Worm (Caenorhabditis elegans) whole organism, late embryonic: ENCODE data around the gene cdr-4.

Source experiments
- C38D4.7 ChIP-seq: fragments of 200-800 bp; sonication (Bioruptor generic); optimal IDR thresholded peaks from 2 replicates; lab custom pipeline; 2018; ENCODE audit warnings: mild to moderate bottlenecking, missing genetic modification characterization, moderate library complexity, missing compliant biosample characterization
- F13H6.1 ChIP-seq: sonication (generic microtip); optimal IDR thresholded peaks from 2 replicates; lab custom pipeline; 2016; ENCODE audit warnings: missing genetic modification characterization, missing compliant biosample characterization
- K09A11.1 ChIP-seq: sonication (generic microtip); optimal IDR thresholded peaks from 2 replicates; lab custom pipeline; 2017; ENCODE audit warnings: antibody characterized with exemption, mild to moderate bottlenecking, missing genetic modification characterization, missing compliant biosample characterization; ENCODE audit not compliant: insufficient read depth
- ama-1 ChIP-seq: fragments of 150-350 bp; optimal IDR thresholded peaks from 2 replicates; lab custom pipeline; 2014
- ceh-14 ChIP-seq: sonication (generic microtip); optimal IDR thresholded peaks from 2 replicates; lab custom pipeline; 2016; ENCODE audit warnings: missing genotype, missing genetic modification characterization, missing compliant biosample characterization
- ceh-30 ChIP-seq: fragments of 150-350 bp; optimal IDR thresholded peaks from 2 replicates; lab custom pipeline; 2014; ENCODE audit warnings: missing biosample characterization, missing genetic modification characterization
- ceh-31 ChIP-seq: sonication (generic microtip); optimal IDR thresholded peaks from 2 replicates; lab custom pipeline; 2016; ENCODE audit warnings: missing genetic modification characterization, missing compliant biosample characterization
- ceh-9 ChIP-seq: sonication (generic microtip); optimal IDR thresholded peaks from 2 replicates; lab custom pipeline; 2016; ENCODE audit warnings: mild to moderate bottlenecking, missing genetic modification characterization, inconsistent platforms, missing compliant biosample characterization
- che-1 ChIP-seq: sonication (generic microtip); optimal IDR thresholded peaks from 2 replicates; lab custom pipeline; 2016; ENCODE audit warnings: mild to moderate bottlenecking, missing genetic modification characterization, missing compliant biosample characterization
- dmd-4 ChIP-seq: sonication (generic microtip); optimal IDR thresholded peaks from 2 replicates; lab custom pipeline; 2016; ENCODE audit warnings: borderline replicate concordance, missing genetic modification characterization, missing compliant biosample characterization
- dve-1 ChIP-seq: sonication (generic microtip); optimal IDR thresholded peaks from 2 replicates; lab custom pipeline; 2017; ENCODE audit warnings: antibody characterized with exemption, mild to moderate bottlenecking, missing genetic modification characterization, missing compliant biosample characterization
- elt-4 ChIP-seq: sonication (generic microtip); optimal IDR thresholded peaks from 2 replicates; lab custom pipeline; 2016; ENCODE audit warnings: missing genetic modification characterization, missing compliant biosample characterization
- eyg-1 ChIP-seq: sonication (generic microtip); optimal IDR thresholded peaks from 2 replicates; lab custom pipeline; 2016; ENCODE audit warnings: missing genotype, missing genetic modification characterization, missing compliant biosample characterization
- fkh-6 ChIP-seq: sonication (generic microtip); optimal IDR thresholded peaks from 2 replicates; lab custom pipeline; 2016; ENCODE audit warnings: missing genetic modification characterization, missing compliant biosample characterization
- hlh-6 ChIP-seq: sonication (generic microtip); optimal IDR thresholded peaks from 2 replicates; lab custom pipeline; 2016; ENCODE audit warnings: missing genotype, missing genetic modification characterization, missing compliant biosample characterization
- hlh-8 ChIP-seq: sonication (generic microtip); optimal IDR thresholded peaks from 2 replicates; lab custom pipeline; 2016; ENCODE audit warnings: missing genotype, missing genetic modification characterization, missing compliant biosample characterization
- mec-3 ChIP-seq: sonication (generic microtip); optimal IDR thresholded peaks from 2 replicates; lab custom pipeline; 2016; ENCODE audit warnings: borderline replicate concordance, missing genetic modification characterization, missing compliant biosample characterization
- nfya-1 ChIP-seq: sonication (generic microtip); optimal IDR thresholded peaks from 2 replicates; lab custom pipeline; 2017; ENCODE audit warnings: missing genetic modification characterization, mild to moderate bottlenecking, missing compliant biosample characterization, antibody characterized with exemption, moderate library complexity
- nhr-232 ChIP-seq: sonication (generic microtip); optimal IDR thresholded peaks from 2 replicates; lab custom pipeline; 2016; ENCODE audit warnings: missing genetic modification characterization, missing compliant biosample characterization
- odd-2 ChIP-seq: sonication (generic microtip); optimal IDR thresholded peaks from 2 replicates; lab custom pipeline; 2017; ENCODE audit warnings: antibody characterized with exemption, mild to moderate bottlenecking, missing genetic modification characterization, missing compliant biosample characterization
- pag-3 ChIP-seq: sonication (generic microtip); optimal IDR thresholded peaks from 2 replicates; lab custom pipeline; 2016; ENCODE audit warnings: missing compliant biosample characterization, missing genetic modification characterization, borderline replicate concordance
- pat-9 ChIP-seq: fragments of 200-800 bp; sonication (Bioruptor generic); optimal IDR thresholded peaks from 2 replicates; lab custom pipeline; 2018; ENCODE audit warnings: mild to moderate bottlenecking, missing genetic modification characterization, moderate library complexity, missing compliant biosample characterization
- pax-1 ChIP-seq: fragments of 150-350 bp; optimal IDR thresholded peaks from 2 replicates; lab custom pipeline; 2014; ENCODE audit warnings: missing biosample characterization, missing genetic modification characterization
- pros-1 ChIP-seq: fragments of 150-350 bp; optimal IDR thresholded peaks from 2 replicates; lab custom pipeline; 2014; ENCODE audit warnings: missing biosample characterization, missing genetic modification reagents, missing genetic modification characterization
- sdc-2 ChIP-seq: sonication (generic microtip); optimal IDR thresholded peaks from 2 replicates; lab custom pipeline; 2016; ENCODE audit warnings: missing genotype, missing genetic modification characterization, missing compliant biosample characterization
- sox-4 ChIP-seq: sonication (generic microtip); optimal IDR thresholded peaks from 2 replicates; lab custom pipeline; 2017; ENCODE audit warnings: mild to moderate bottlenecking, missing genetic modification characterization, inconsistent platforms, missing compliant biosample characterization
- syd-9 ChIP-seq: sonication (generic microtip); optimal IDR thresholded peaks from 2 replicates; lab custom pipeline; 2016; ENCODE audit warnings: mild to moderate bottlenecking, missing genetic modification characterization, moderate library complexity, missing compliant biosample characterization
- tbx-7 ChIP-seq: sonication (generic microtip); optimal IDR thresholded peaks from 2 replicates; lab custom pipeline; 2016; ENCODE audit warnings: missing genotype, missing genetic modification characterization, missing compliant biosample characterization
- unc-42 ChIP-seq: sonication (generic microtip); optimal IDR thresholded peaks from 2 replicates; lab custom pipeline; 2016; ENCODE audit warnings: missing genotype, missing genetic modification characterization, missing compliant biosample characterization
- unc-86 ChIP-seq: sonication (generic microtip); optimal IDR thresholded peaks from 2 replicates; lab custom pipeline; 2016; ENCODE audit warnings: missing genetic modification characterization, missing compliant biosample characterization
- zip-5 ChIP-seq: sonication (generic microtip); optimal IDR thresholded peaks from 2 replicates; lab custom pipeline; 2016; ENCODE audit warnings: missing genetic modification characterization, missing compliant biosample characterization
- ztf-16 ChIP-seq: sonication (generic microtip); optimal IDR thresholded peaks from 2 replicates; lab custom pipeline; 2017; ENCODE audit warnings: missing genetic modification characterization, missing compliant biosample characterization

cdr-4 gene

DNA sequence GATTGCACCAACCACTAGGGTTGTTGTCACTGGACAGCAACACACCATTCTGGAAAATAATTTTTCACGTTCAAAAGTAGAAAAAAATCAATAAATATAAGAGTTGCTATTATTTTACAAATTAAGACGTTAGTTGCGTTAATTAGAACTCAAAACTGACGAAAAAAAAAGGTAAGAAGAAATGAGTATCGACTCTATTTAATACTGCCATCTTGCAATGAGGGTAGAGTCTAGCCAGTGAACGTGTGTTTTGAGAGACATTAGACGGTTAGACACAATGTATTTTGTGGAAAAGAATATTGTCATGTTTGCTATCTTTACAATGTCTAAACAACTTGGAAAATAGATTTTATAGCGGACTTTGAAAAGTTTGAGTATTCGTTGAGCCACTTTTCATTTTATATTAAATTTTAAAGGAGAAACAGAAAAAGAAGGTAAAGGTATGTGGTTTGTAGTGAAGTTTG is 5.3 kb upstream of the cdr-4 start, which contains the start of gene cdr-6:
TSS of gene cdr-6 (minus strand) at position 51 of the 464 bp plus-strand sequence.
- TF ChIP-seq syd-9 (no peak), zip-5 (tag; lab: Kevin White, UChicago) (no peak), dve-1 (tag; lab: Kevin White, UChicago) (no peak), ceh-9 (no peak), unc-42 (tag; lab: Kevin White, UChicago) (no peak), pros-1 (tag; lab: Kevin White, UChicago) (no peak), eyg-1 (tag; lab: Kevin White, UChicago) (no peak), C38D4.7 (GFP tag; lab: Kevin White, UChicago) (no peak), F13H6.1 (tag; lab: Kevin White, UChicago) (no peak), pag-3 (no peak), pax-1 (tag; lab: Kevin White, UChicago) (no peak), fkh-6 (tag; lab: Kevin White, UChicago) (no peak), dmd-4 (no peak), odd-2 (tag; lab: Kevin White, UChicago) (no peak), mec-3 (tag; lab: Kevin White, UChicago) (no peak)
- TF ChIP-seq, all 69 proteins: peak for 0

DNA sequence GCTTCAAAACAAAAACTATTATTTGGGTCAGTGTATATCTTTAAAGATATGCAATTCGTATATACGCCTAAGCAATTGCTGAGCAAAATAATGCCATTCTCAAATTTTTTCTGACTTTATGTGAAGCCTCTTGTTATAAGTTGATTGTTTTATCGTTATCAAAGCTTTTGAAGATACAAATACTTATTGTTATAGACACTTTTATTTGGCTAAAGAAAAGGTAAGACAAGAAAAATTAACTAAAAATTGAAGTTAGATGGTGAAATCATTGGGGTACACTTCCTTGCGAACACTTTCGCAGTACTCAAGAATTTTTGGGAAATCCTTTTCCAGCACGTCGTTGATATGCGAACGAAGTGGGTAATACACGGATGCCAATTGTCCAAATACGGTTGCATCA is 3.9 kb upstream of the cdr-4 start:
- no peak for TF ChIP-seq ceh-9

DNA sequence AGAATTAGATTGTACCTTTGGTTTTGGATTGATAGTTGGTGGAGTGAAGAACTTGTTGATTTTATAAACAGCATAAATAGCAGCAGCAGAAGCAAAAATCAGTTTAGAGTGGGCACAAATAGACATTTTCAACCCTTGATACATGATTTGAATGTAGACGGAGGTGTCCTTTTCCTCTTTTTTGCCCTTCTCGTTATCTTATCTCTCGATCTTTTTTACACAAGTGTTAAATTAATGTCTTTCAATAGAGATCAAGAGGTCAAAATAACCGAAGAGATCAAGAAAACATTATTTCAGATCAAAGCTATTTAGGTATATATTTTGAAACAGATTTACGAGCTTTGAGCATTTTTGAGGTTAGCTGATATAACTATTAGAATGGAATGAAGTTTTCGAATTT is 3.5 kb upstream of the cdr-4 start, which contains the start of gene cdr-7:
TSS of gene cdr-7 (minus strand) at position 205 of the 400 bp plus-strand sequence.
- no peak for TF ChIP-seq unc-42 (tag; lab: Kevin White, UChicago)

- TF ChIP-seq che-1: no peak
These were observed 2.1 kb upstream of the cdr-4 start, which contains the start of gene hrg-2 for ce11 chrV:12410416-12411001. hrg-2 (minus strand) TSS chrV:12410513.

DNA sequence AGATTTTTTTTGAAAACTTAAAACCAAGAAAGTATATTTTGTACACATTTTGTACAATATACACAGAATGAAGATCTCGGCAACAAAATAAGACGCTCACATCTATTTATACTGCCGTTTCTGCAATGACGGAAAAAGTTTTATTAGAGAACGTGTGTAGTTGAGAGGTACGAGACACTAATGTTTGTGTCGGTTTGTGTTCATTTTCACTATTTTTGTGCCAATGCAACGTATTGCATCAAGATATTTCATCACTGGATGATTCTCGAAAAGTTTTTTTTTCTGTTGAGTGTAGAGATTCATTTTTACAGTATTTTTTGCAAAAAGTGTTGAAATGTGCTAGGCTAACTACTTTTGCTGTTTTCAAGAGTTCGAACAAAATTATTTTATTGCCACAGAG is 571 bp upstream of the cdr-4 start:
- TF ChIP-seq unc-42 (tag; lab: Kevin White, UChicago): no peak
- no peak for TF ChIP-seq mec-3 (tag; lab: Kevin White, UChicago)
- no peak for TF ChIP-seq elt-4 (tag; lab: Kevin White, UChicago)
- no peak for TF ChIP-seq ztf-16 (tag; lab: Kevin White, UChicago)
- no peak for TF ChIP-seq nfya-1 (tag; lab: Kevin White, UChicago)
- no peak for TF ChIP-seq ama-1 (lab: Kevin White, UChicago)
- TF ChIP-seq nhr-232: no peak
- TF ChIP-seq ceh-30: no peak
- TF ChIP-seq pax-1 (tag; lab: Kevin White, UChicago): no peak
- TF ChIP-seq hlh-8 (tag; lab: Kevin White, UChicago): no peak
- TF ChIP-seq K09A11.1 (tag; lab: Kevin White, UChicago): no peak
- TF ChIP-seq unc-86 (tag; lab: Kevin White, UChicago): no peak
- no peak for TF ChIP-seq hlh-6 (tag; lab: Kevin White, UChicago)
- TF ChIP-seq pat-9 (tag; lab: Kevin White, UChicago): no peak
- TF ChIP-seq pag-3: no peak
- TF ChIP-seq tbx-7 (tag; lab: Kevin White, UChicago): no peak
- no peak for TF ChIP-seq che-1
- TF ChIP-seq sdc-2 (tag; lab: Kevin White, UChicago): no peak

DNA sequence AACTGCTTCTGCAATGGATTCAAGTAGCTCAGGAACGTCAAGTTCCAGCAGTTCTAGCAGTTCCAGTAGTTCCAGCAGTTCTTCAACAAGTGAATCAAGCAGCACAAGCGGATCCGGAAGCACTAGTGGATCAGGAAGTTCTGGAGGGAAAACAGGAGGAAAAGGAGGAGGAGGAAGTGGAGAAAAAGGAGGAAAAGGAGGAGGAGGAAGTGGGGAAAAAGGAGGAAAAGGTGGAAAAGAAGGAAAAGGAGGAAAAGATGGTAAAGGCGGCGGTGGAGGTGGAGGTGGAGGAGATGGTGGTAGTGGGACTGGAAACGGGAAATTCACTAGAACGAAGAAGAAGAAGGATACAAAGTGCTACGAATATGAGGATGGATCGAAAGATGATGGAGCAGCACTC is 1.9 kb downstream of the cdr-4 start:
- no peak for TF ChIP-seq ceh-31 (tag; lab: Kevin White, UChicago)
- no peak for TF ChIP-seq sox-4 (tag; lab: Kevin White, UChicago)
- TF ChIP-seq ceh-14 (tag; lab: Kevin White, UChicago): no peak
- TF ChIP-seq hlh-6 (tag; lab: Kevin White, UChicago): no peak
- TF ChIP-seq mec-3 (tag; lab: Kevin White, UChicago): no peak
